Worm (Caenorhabditis elegans) whole organism, midembryonic: ENCODE data around the gene F15H10.5.

Source experiments
- T22C8.4 ChIP-seq: fragments of 200-800 bp; sonication (Bioruptor generic); IDR thresholded peaks from 2 replicates; pipeline ENCODE4 v1.3.6; 2022; ENCODE audit warnings: missing genetic modification characterization, missing compliant biosample characterization
- cog-1 ChIP-seq: sonication (generic microtip); optimal IDR thresholded peaks from 2 replicates; lab custom pipeline; 2016; ENCODE audit warnings: missing genetic modification characterization, missing compliant biosample characterization
- flt-1 ChIP-seq: fragments of 200-800 bp; sonication (Bioruptor generic); IDR thresholded peaks from 2 replicates; pipeline ENCODE4 v1.3.6; 2022; ENCODE audit warnings: missing genetic modification characterization, missing compliant biosample characterization
- klf-2 ChIP-seq: fragments of 200-800 bp; sonication (Bioruptor generic); conservative IDR thresholded peaks from 2 replicates; pipeline ENCODE4 v1.3.6; 2022; ENCODE audit warnings: missing genetic modification reagents, missing genetic modification characterization, missing compliant biosample characterization
- med-1 ChIP-seq: sonication (generic microtip); optimal IDR thresholded peaks from 2 replicates; lab custom pipeline; 2017; ENCODE audit warnings: missing genetic modification characterization, mild to moderate bottlenecking, missing compliant biosample characterization, antibody characterized with exemption, missing genetic modification reagents; ENCODE audit not compliant: insufficient read depth
- ref-1 ChIP-seq: fragments of 200-800 bp; sonication (Bioruptor generic); conservative IDR thresholded peaks from 2 replicates; pipeline ENCODE4 v1.3.6; 2022; ENCODE audit warnings: missing genetic modification reagents, missing genetic modification characterization, missing compliant biosample characterization
- tab-1 ChIP-seq: fragments of 200-800 bp; sonication (Bioruptor generic); IDR thresholded peaks from 2 replicates; pipeline ENCODE4 v1.3.6; 2022; ENCODE audit warnings: missing genetic modification characterization, missing compliant biosample characterization
- ztf-23 ChIP-seq: fragments of 200-800 bp; sonication (Bioruptor generic); IDR thresholded peaks from 2 replicates; pipeline ENCODE4 v1.3.6; 2022; ENCODE audit warnings: missing genetic modification reagents, missing genetic modification characterization, missing compliant biosample characterization
- ztf-29 ChIP-seq: fragments of 200-800 bp; sonication (Bioruptor generic); IDR thresholded peaks from 2 replicates; pipeline ENCODE4 v1.3.6; 2022; ENCODE audit warnings: missing genetic modification reagents, missing genetic modification characterization, missing compliant biosample characterization

Gene F15H10.5

DNA sequence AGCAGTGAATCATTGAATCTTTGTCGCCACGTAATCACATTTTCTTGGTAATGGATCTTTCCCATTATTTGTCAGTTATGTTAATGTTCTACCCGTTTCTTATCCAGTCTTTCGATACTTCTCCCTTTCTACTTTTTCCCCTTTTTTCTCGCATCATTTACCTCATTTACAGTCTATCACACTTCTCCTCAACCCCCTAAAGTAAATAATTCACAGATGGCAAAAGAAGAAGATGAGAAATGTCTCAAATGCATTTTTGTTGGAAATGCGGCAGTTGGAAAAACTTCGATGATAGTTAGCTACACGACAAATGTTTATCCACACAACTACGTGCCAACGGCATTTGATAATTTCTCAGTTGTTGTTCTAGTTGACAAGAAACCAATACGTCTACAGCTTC, 43.2 kb upstream of the F15H10.5 start, which contains the start of gene chw-1:
TSS of gene chw-1 (plus strand) at position 217 of the 400 bp plus-strand sequence.
- no peak for TF ChIP-seq tab-1 (GFP tag; lab: Robert Waterston, UW)
- TF ChIP-seq ref-1 (GFP tag; lab: Robert Waterston, UW), result no peak
- TF ChIP-seq ztf-29 (GFP tag; lab: Robert Waterston, UW), result no peak
- no peak for TF ChIP-seq T22C8.4 (GFP tag; lab: Robert Waterston, UW)

DNA sequence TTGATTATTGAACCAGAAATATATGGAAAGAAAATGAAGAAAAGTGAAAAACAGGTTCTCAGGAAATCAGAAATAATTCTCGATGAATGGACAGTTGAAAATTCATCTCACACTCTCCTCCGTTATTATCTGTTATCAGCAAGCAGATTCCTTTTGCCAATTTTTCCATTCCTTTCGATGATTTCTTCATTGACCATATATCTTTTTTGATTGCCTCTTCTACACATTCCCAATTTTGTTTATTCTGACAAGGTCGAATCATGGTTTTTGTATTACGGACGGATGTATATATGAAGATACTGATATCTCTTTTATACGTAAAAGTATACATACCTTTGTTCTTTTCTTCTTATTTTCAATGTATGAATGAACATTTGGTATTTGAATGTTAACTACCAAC, 41.8 kb upstream of the F15H10.5 start:
- no peak for TF ChIP-seq klf-2
- TF ChIP-seq T22C8.4 (GFP tag; lab: Robert Waterston, UW), result no peak
- TF ChIP-seq tab-1 (GFP tag; lab: Robert Waterston, UW), result no peak
- TF ChIP-seq cog-1 (tag; lab: Kevin White, UChicago), result no peak
- TF ChIP-seq ztf-29 (GFP tag; lab: Robert Waterston, UW), result no peak

DNA sequence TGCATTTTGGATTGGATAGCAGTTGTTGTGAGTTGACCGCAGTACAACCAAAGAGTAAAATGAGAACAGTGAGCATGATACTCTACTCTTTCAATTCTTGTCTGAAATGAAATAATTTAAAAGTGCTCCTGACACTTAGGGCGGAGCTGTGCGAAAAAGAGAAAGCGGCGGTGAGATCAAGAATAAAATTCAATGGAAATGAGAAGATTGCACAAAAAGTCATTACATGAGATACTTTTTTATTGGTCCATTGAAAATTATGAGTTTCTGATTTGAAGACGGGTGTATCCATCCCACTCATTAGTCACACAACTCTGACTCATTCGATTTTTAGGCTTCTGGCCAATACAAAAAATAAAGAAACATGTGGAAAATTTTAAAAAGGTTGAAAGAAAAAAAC, 38.4 kb upstream of the F15H10.5 start, which contains the start of gene F22E12.1:
TSS of gene F22E12.1 (minus strand) at position 101 of the 400 bp plus-strand sequence.
- TF ChIP-seq ref-1 (GFP tag; lab: Robert Waterston, UW), result no peak
- TF ChIP-seq flt-1, result no peak
- TF ChIP-seq klf-2, result no peak

DNA sequence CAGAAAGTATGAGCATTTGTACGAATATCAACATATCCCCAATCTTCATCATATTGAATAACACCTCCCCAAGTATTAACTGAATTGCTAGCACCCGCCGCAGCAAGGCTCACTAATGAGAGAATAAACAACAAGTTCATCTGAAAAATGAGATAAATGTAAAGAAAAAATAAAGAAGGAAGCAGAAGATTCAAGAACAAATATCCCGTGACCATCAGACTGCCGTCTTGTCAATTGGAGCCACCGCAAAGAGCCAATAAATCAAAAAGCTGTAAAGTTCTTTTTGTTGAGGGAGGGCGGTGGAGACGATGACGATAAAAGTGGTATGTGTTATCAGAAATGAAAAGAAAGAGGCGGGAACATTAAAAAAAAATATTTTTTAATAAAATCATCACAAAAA, 34.6 kb upstream of the F15H10.5 start, which contains the start of gene Y32F6A.5:
TSS of gene Y32F6A.5 (minus strand) at position 140 of the 400 bp plus-strand sequence.
- TF ChIP-seq med-1 (GFP tag; lab: Kevin White, UChicago) (no peak), ref-1 (GFP tag; lab: Robert Waterston, UW) (no peak), ztf-29 (GFP tag; lab: Robert Waterston, UW) (no peak), cog-1 (tag; lab: Kevin White, UChicago) (no peak), tab-1 (GFP tag; lab: Robert Waterston, UW) (no peak), T22C8.4 (GFP tag; lab: Robert Waterston, UW) (no peak), ztf-23 (GFP tag; lab: Robert Waterston, UW) (no peak), klf-2 (no peak), flt-1 (no peak)

DNA sequence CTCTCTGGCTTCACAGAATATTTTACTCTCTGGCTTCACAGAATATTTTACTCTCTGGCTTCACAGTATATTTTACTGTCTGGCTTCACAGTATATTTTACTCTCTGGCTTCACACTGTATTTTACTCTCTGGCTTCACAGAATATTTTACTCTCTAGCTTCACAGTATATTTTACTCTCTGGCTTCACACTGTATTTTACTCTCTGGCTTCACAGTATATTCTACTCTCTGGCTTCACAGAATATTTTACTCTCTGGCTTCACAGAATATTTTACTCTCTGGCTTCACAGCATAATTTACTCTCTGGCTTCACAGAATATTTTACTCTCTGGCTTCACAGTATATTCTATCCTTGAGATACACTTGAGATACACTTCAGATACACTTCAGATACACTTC, 31.5 kb upstream of the F15H10.5 start:
- peak; percentile 89 for TF ChIP-seq klf-2
- peak; percentile 90 for TF ChIP-seq flt-1
- peak; percentile 85 for TF ChIP-seq ztf-23 (GFP tag; lab: Robert Waterston, UW)
- peak; percentile 61; the same call in 1 of the 2 replicates for TF ChIP-seq ref-1 (GFP tag; lab: Robert Waterston, UW)

DNA sequence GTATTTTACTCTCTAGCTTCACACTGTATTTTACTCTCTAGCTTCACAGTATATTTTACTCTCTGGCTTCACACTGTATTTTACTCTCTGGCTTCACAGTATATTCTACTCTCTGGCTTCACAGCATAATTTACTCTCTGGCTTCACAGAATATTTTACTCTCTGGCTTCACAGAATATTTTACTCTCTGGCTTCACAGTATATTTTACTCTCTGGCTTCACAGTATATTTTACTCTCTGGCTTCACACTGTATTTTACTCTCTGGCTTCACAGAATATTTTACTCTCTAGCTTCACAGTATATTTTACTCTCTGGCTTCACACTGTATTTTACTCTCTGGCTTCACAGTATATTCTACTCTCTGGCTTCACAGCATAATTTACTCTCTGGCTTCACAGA, 31.1 kb upstream of the F15H10.5 start:
- TF ChIP-seq ref-1 (GFP tag; lab: Robert Waterston, UW), result 0 out of 2 replicates have a peak, but pooled peaks have one; percentile 7

DNA sequence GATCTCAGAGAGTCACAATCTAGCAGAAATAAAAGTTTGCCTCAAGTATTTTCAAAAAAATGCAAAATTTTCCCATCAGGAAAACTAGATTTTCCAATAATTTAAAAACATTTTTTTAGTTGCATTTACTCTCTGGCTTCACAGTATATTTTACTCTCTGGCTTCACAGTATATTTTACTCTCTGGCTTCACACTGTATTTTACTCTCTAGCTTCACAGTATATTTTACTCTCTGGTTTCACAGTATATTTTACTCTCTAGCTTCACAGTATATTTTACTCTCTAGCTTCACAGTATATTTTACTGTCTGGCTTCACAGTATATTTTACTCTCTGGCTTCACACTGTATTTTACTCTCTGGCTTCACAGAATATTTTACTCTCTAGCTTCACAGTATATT, 30.4 kb upstream of the F15H10.5 start:
- TF ChIP-seq tab-1 (GFP tag; lab: Robert Waterston, UW) (0 out of 2 replicates have a peak, but pooled peaks have one; percentile 6), ztf-29 (GFP tag; lab: Robert Waterston, UW) (peak; percentile 51; the same call in 1 of the 2 replicates), ref-1 (GFP tag; lab: Robert Waterston, UW) (0 out of 2 replicates have a peak, but pooled peaks have one; percentile 53), ztf-23 (GFP tag; lab: Robert Waterston, UW) (peak; percentile 54; the same call in 1 of the 2 replicates), flt-1 (peak; percentile 60; the same call in 1 of the 2 replicates)

DNA sequence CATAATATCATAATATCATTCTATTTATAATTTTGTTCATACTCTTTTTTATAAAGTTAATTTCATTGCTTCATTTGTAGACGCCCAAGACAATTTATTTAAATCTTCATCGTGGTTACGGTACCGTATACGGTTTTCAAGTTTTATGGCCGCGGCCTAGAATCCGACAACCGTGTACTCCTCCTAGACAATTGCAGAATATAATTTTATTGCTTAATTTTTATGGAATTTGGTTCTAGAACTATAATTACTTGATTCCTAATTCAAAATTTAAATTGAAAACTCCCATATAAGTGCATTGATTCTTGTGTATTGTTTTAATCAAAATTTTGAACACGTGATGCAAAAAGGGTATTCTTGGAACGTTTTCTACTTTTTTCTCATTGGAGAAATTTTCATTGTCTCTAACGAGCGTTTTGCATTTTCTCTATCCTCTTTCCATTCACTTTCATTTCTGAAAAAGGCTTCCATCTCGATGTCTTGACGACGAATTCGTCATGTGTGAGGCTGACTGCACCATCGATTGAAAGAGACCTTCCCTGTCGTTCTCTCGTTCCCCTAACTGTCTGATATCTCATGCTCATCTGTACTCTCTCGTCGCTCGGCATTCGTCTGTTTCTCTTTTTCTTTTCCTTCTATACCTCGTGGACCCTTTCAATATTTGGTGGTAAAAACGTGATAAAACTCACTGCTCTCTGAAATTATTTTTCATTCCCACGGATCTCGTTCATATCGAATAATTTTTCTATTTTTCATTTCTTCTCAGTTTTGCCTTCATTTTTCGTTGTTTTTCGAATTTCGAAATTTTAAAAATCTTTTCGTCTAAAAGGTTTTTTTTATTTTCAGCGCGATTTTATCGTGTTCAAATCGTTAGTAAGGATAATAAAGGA, 22.5 kb upstream of the F15H10.5 start, which contains the start of gene pap-1:
TSS of gene pap-1 (plus strand) at position 840 of the 890 bp plus-strand sequence.
- TF ChIP-seq klf-2 (no peak), T22C8.4 (GFP tag; lab: Robert Waterston, UW) (peak; percentile 73)

DNA sequence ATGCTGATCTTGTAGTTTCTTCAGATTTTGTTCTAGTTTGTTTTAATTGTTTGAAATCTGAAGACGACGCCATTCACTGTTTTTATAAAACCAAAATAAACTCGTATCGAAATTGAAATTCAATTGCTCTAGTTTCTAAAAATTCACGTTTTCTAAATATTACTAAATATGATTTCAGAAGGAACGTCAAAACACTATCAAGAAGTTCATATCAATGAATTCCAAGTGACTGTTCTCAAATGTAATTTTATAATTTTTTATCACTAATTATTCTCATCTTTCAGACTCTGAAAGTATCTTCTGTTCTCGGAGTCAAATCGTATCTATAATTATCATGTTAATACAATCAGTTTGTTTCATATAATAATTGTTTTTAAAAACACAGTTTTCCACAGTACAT, 21.9 kb upstream of the F15H10.5 start, which contains the start of gene snf-10:
TSS of gene snf-10 (minus strand) at position 101 of the 400 bp plus-strand sequence.
- no peak for TF ChIP-seq flt-1
- no peak for TF ChIP-seq cog-1 (tag; lab: Kevin White, UChicago)
- no peak for TF ChIP-seq tab-1 (GFP tag; lab: Robert Waterston, UW)
- TF ChIP-seq ref-1 (GFP tag; lab: Robert Waterston, UW), result no peak
- no peak for TF ChIP-seq ztf-23 (GFP tag; lab: Robert Waterston, UW)
- TF ChIP-seq klf-2, result no peak
- TF ChIP-seq ztf-29 (GFP tag; lab: Robert Waterston, UW), result no peak
- no peak for TF ChIP-seq T22C8.4 (GFP tag; lab: Robert Waterston, UW)
- no peak for TF ChIP-seq med-1 (GFP tag; lab: Kevin White, UChicago)

DNA sequence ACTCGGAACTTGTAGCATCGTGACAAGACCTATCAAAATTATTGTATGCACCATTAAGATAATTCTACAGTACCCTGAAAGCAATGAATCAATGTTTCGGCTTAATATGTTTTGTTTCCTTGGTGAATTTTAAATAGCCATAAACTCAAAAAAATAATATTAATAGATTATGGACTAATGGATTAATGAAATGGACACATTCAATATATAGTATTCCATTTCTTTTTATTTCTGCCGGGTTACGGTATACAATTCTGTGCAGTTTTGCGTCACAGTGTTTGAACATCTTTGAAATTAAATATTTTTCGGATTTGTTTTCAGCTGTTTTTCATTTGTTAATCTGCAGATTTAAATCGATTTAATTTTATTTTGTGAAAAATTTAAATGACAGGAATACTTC, 17.8 kb upstream of the F15H10.5 start, which contains the start of gene set-22:
TSS of gene set-22 (plus strand) at position 301 of the 400 bp plus-strand sequence.
- no peak for TF ChIP-seq ref-1 (GFP tag; lab: Robert Waterston, UW)
- TF ChIP-seq ztf-23 (GFP tag; lab: Robert Waterston, UW), result no peak
- no peak for TF ChIP-seq med-1 (GFP tag; lab: Kevin White, UChicago)
- TF ChIP-seq klf-2, result no peak
- TF ChIP-seq flt-1, result no peak
- TF ChIP-seq ztf-29 (GFP tag; lab: Robert Waterston, UW), result no peak
